Worm (Caenorhabditis elegans): ENCODE measurements around the gene Y17G7B.21.

Y17G7B.21 gene

DNA sequence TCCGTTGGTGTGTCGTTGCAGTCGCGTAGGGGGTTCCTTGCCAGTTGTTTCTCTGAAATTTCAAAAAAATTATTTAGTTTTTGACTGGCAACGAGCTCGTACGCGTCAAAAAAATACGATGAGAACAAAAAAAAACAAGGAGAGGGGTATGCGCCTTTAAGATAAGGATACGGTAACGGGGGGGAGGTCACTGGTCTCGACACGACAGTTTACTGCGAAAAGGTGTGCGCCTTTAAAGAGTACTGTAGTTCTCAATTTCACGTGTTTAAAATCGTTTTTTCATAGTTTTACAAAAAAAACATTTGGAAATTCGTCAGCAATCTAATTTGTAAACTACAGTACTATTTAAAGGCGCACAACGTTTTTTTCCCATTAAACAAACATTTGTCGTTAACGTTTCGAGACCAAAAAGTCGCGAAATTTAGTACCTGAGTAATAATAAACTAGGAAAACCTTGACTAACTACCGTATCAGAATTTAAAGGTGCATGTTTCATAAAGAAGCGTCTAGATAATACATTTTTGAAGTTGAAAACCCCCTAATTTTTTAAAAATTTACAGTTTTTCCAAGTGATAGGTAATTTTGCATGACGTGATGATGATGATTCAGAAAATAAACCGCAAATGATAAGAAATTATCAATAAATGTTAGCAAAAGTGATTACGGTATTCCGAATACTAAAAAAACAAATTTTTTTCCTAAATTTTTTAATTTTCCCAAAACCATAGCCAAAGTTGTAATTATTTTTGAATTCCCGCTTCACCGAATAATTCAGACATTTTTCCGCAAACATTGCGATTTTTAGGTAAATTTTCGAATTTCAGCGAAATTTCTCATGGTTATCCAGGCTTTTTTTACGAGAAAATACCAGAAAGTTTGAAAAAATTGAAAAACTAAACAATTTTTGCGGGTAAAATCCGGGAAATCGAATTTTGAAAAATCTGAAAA lies 3.1 kb downstream of the Y17G7B.21 start:
- TF ChIP-seq dao-5 (tag; optimal IDR thresholded peaks at IDR 0.05): no peak
- no peak for TF ChIP-seq him-1 (tag; optimal IDR thresholded peaks at IDR 0.05)
- no peak for TF ChIP-seq W03F9.2 (tag; optimal IDR thresholded peaks at IDR 0.05)

- TF ChIP-seq him-1 (tag; optimal IDR thresholded peaks at IDR 0.05): no peak
- no peak for TF ChIP-seq W03F9.2 (tag; optimal IDR thresholded peaks at IDR 0.05)
- no peak for TF ChIP-seq dao-5 (tag; optimal IDR thresholded peaks at IDR 0.05)
Observed at ce11 chrII:11973632-11974031, 3.8 kb downstream of the Y17G7B.21 start, which contains the start of gene acbp-6. Gene acbp-6, minus strand, starts transcription at chrII:11973732.

DNA sequence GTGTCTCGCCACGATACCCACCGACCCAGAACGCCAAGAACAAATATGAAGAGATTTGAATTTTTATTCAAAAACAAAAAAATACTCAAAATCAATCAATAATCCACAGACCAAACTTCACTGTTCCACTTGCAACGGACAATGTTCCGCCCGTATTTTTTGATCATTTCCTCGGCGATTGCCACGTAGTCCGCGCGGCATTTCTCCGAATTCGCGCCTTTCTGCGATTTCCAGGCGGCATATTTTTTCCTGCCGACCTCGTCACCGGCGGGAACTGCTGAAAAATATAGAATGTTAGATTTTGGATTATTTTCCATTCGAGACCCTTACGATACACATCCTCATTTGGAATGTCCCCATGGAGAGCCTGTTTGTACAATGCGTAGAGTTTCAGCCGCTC lies 5.2 kb downstream of the Y17G7B.21 start:
- no peak for TF ChIP-seq dao-5 (tag; optimal IDR thresholded peaks at IDR 0.05)
- no peak for TF ChIP-seq him-1 (tag; optimal IDR thresholded peaks at IDR 0.05)
- TF ChIP-seq W03F9.2 (tag; optimal IDR thresholded peaks at IDR 0.05): no peak

DNA sequence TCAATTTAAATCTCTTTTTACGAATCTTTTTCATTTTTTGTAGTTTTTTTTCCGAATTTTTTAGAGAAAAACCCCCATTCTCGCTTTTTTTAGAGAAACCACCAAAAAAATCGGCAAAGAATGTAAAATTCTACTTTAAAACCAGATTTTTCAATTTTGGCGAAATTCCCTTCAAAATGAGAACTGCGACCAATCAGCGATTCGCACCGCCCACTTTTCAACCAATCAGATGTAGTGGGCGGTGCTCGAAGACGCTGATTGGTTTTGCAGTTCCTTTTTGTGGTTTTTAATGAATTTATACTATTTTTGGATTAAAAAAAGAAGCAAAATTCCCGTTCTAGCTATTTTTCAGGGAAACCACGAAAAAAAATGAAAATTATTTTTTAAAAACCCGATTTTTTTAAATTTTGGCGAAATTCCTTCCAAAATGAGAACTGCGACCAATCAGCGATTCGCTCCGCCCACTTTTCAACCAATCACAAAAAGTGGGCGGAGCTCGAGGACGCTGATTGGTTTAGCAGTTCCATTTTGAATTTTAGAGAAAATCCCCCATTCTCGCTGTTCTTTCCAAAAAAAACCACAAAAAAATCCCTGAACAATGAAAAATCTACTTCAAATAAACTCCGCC lies 6.3 kb downstream of the Y17G7B.21 start:
- no peak for TF ChIP-seq W03F9.2 (tag; optimal IDR thresholded peaks at IDR 0.05)
- TF ChIP-seq him-1 (tag; optimal IDR thresholded peaks at IDR 0.05): no peak
- TF ChIP-seq dao-5 (tag; optimal IDR thresholded peaks at IDR 0.05): no peak

ce11 chrII:11969033-11969432 lies 8.4 kb downstream of the Y17G7B.21 start:
- TF ChIP-seq dao-5 (tag; optimal IDR thresholded peaks at IDR 0.05): no peak
- TF ChIP-seq W03F9.2 (tag; optimal IDR thresholded peaks at IDR 0.05): no peak
- no peak for TF ChIP-seq him-1 (tag; optimal IDR thresholded peaks at IDR 0.05)

DNA sequence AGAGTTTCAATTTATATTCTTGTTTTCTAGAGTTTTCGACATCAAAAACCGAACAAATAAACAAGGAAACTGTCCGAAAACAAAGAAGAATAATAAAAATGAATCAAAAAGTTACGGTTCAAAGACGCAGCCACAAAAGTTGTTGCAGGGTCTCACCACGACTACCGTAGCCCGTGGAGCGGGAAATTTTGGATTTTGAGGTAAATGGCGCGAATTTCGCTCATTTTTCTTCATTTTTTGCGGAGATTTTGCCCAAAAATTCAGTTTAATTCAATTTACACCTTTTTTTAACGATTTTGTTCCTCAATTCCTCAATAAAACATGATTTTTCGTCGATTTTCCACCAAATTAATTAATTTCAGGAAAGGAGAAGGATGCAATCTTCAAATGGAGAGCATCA lies 9.2 kb downstream of the Y17G7B.21 start, which contains the start of gene mex-1:
Gene mex-1, plus strand, starts transcription at position 363 of the 400 bp plus-strand sequence.
- TF ChIP-seq him-1 (tag; optimal IDR thresholded peaks at IDR 0.05): no peak
- peak; percentile 57 for TF ChIP-seq W03F9.2 (tag; optimal IDR thresholded peaks at IDR 0.05)

DNA sequence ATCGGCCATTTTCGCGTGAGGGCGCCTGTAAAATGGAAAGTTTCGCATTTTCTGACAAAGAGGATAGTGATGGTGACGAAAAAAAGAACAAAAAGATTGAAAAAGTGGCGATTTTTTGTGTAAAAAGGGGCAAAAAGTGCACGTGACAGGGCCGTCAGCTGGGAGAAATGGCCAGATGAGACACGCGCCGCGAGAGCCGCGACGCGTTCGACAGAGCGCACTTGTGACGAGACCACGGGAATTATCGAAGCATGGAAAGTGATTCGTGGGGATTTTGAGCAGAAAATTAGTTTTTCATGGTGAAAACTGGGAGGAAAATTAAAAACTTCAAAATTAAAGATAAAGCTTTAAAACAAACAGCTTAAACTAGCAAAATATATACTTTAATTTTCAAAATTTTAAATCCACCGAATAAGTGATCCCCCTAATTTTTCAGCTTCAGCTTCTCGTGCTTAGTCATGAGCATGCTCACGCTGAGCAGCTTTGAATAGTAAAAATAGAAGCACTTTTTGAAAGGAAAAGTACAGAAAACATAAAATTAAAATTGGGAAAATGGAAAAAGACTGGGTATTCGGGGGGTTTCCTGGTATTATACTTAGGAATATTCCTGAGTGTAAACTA lies 9.8 kb downstream of the Y17G7B.21 start, which contains the start of gene W03C9.5:
Gene W03C9.5, minus strand, starts transcription at position 38 of the 621 bp plus-strand sequence.
- TF ChIP-seq him-1 (tag; optimal IDR thresholded peaks at IDR 0.05): peak; percentile 73
- peak; percentile 92 for TF ChIP-seq W03F9.2 (tag; optimal IDR thresholded peaks at IDR 0.05)
- no peak for TF ChIP-seq dao-5 (tag; optimal IDR thresholded peaks at IDR 0.05)

- no peak for TF ChIP-seq W03F9.2 (tag; optimal IDR thresholded peaks at IDR 0.05)
Observed at ce11 chrII:11966602-11967001, 10.9 kb downstream of the Y17G7B.21 start, which contains the start of gene rab-7. Gene rab-7, minus strand, starts transcription at chrII:11966931.

DNA sequence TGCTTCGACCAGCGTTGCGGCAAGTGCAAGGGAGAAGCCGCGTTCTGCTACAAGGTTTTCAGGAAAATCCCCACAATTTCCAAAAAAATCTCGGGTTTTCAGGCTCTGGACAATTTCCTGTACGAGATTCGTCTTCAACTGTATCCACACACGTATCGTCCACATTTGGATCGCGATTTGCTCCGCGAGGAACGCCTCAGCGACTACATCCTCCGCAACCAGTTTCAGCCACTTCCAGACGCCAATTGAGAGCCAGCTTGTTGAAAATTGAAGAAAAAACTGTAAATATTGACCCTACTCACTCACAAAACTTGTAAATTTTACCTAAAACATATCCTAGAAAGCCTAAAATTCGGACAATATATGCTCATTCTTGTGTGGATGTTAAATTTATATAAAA lies 12.6 kb downstream of the Y17G7B.21 start:
- TF ChIP-seq W03F9.2 (tag; optimal IDR thresholded peaks at IDR 0.05) (no peak), him-1 (tag; optimal IDR thresholded peaks at IDR 0.05) (no peak), dao-5 (tag; optimal IDR thresholded peaks at IDR 0.05) (no peak)

DNA sequence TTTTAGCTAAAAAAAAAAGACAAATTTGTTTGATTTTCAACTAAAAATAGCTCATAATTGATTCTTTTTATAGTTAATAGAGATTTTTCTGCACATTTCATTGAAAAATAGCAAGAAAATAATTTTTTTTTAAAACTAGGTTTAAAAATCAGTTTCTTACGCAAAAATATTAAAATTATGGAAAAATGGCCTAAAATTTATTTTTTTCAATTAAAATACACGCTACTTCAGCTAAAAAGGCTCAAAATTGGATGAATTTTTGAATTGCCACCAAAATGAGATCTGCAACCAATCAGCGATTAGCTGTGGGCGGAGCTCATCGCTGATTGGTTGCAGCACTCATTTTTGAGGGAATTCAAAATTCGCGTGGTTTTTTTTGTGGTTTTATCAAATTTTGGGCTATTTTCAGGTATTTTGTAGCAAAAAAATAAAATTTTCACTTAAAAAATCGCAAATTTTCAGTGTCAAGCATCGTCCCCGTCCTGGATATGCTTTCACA lies 14.3 kb downstream of the Y17G7B.21 start:
- TF ChIP-seq dao-5 (tag; optimal IDR thresholded peaks at IDR 0.05) (no peak), him-1 (tag; optimal IDR thresholded peaks at IDR 0.05) (no peak), W03F9.2 (tag; optimal IDR thresholded peaks at IDR 0.05) (no peak)

DNA sequence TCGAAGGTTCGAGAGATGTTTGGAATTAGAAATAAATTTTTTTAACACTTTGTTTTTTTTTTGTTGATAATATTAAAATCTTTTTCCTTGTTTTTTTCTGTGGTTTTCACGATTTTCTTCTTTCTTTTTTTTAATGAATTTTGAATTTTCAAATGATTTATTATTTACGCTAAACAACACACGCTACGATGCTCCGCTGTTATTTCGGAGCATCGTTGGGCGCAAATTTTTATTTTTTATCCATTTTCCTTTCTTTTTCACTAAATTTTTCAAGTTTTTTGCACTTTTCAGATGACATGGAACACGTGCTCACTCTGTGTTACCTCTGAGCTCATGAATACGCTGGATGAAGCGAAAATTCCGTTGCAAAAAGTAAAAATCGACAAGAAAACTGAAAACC lies 15.4 kb downstream of the Y17G7B.21 start, which contains the start of the genes W03C9.1 and W03C9.2:
Gene W03C9.1, minus strand, starts transcription at position 46 of the 400 bp plus-strand sequence.
Gene W03C9.2, plus strand, starts transcription at position 286 of the 400 bp plus-strand sequence.
- TF ChIP-seq W03F9.2 (tag; optimal IDR thresholded peaks at IDR 0.05) (no peak), dao-5 (tag; optimal IDR thresholded peaks at IDR 0.05) (no peak), him-1 (tag; optimal IDR thresholded peaks at IDR 0.05) (no peak)

DNA sequence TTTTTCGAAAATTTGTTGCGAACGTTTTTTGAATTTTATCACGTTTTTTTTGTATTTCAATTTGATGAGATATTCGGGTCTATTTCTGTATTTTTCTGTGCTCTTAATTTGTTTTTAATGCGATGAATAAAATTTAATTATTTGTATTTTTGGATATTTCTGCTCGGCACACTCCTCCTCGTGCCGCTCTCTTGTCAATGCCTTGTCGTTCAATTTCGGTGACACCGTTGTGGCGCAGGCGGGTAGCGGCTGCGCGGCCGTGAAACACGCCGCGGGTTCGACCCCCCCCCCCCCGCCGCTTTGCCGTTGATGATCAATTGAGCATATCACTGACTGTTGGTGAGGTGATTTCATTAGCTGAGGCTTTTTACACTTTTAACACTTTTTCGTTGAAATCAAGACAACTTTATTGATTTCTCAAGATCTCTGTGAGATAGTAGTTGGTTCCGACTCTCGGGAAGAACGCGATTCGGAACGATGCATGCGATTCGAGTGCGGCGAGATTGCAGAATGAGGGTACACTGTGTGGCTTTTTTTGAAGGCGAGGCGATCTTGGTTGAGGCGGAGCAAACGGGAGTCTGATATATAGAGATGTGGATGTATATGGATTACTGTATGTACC lies 16.8 kb downstream of the Y17G7B.21 start:
- TF ChIP-seq W03F9.2 (tag; optimal IDR thresholded peaks at IDR 0.05) (peak; percentile 31), dao-5 (tag; optimal IDR thresholded peaks at IDR 0.05) (peak; percentile 96), him-1 (tag; optimal IDR thresholded peaks at IDR 0.05) (peak; percentile 82)
